Worm (Caenorhabditis elegans): ENCODE results near the gene R148.8.

DNA sequence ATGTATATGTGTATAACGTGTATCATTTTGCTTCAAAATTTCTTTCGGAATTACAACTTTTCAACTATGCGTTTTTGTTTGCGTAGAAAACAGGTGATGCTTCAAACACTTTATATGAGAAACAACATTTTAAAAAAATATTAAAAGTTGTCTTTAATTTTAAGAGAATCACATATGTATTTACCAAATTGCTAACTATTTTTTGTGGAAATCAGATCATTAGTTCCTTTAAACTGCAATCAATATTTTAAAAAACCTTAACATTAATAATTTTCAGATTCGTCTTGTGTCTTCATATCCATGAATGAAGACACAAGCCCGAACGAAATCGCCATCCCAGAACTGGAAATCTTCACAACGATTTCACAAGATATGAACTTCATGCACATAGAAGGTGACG lies 38.4 kb upstream of the R148.8 start, which contains the start of gene C44B11.6:
- no peak for TF ChIP-seq nhr-76 (tag; optimal IDR thresholded peaks at IDR 0.05)
- no peak for TF ChIP-seq pqm-1 (tag; optimal IDR thresholded peaks at IDR 0.05)

Measured in whole organism, L1 larva.